5 worm cellular contexts compared by ENCODE assay signal in the genomic region with DNA sequence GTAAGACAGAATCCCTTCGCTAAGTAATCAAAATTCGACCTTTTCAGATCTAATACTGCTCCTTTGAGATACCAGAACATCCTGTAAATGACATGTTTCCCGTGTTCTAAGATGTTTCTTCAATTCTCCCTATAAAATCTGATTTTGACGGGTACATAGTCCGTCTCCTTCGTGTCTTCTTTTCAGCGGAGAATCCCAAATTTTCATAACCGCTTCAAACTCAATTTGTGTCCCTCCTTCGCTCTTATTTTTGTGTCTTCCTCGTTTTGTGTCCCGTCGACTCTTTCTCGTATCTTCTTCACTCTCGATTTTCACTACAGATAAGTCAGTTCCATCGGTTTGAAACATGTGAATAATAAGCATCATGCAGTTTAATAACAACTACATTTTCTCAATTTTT.
A peak's percentile ranks its signal among the peaks of the same experiment; 100 is the strongest.
TF ChIP-seq lines count a peak whose summit lies in the region.

Gene glr-5 (plus strand): TSS at position 321 of the 400 bp plus-strand sequence.

TF ChIP-seq in whole organism, L1 larva, 84 proteins besides CTCF, POLR2A, EP300 and RAD21:
- TF ChIP-seq lin-14 (GFP tag; optimal IDR thresholded peaks at IDR 0.05; lab: Kevin White, UChicago) (peak; percentile 68), fkh-10 (GFP tag; optimal IDR thresholded peaks at IDR 0.05; lab: Kevin White, UChicago) (peak; percentile 61), ces-1 (GFP tag; optimal IDR thresholded peaks at IDR 0.05; lab: Kevin White, UChicago) (peak; percentile 52), nhr-90 (tag; optimal IDR thresholded peaks at IDR 0.05; lab: Kevin White, UChicago; ENCODE audit: poor library complexity) (no peak), blmp-1 (tag; optimal IDR thresholded peaks at IDR 0.05; lab: Kevin White, UChicago) (no peak)

TF ChIP-seq in whole organism, L2 larva, 48 proteins besides CTCF, POLR2A, EP300 and RAD21:
- TF ChIP-seq sma-9 (GFP tag; optimal IDR thresholded peaks at IDR 0.05; lab: Kevin White, UChicago) = peak; percentile 45
- TF ChIP-seq sma-9 (tag; optimal IDR thresholded peaks at IDR 0.05; lab: Kevin White, UChicago) = no peak
- no peak for TF ChIP-seq unc-39 (tag; optimal IDR thresholded peaks at IDR 0.05; lab: Kevin White, UChicago)

TF ChIP-seq in whole organism, L4 larva, 104 proteins besides CTCF, POLR2A, EP300 and RAD21:
- TF ChIP-seq ces-1 (GFP tag; optimal IDR thresholded peaks at IDR 0.05; lab: Kevin White, UChicago) (peak; percentile 84), attf-4 (tag; optimal IDR thresholded peaks at IDR 0.05; lab: Kevin White, UChicago) (no peak), tag-97 (GFP tag; IDR thresholded peaks at IDR 0.05; lab: Robert Waterston, UW) (no peak), daf-19 (GFP tag; conservative IDR thresholded peaks at IDR 0.05; lab: Robert Waterston, UW) (no peak), pqm-1 (tag; optimal IDR thresholded peaks at IDR 0.05; lab: Kevin White, UChicago) (no peak), unc-130 (GFP tag; optimal IDR thresholded peaks at IDR 0.05; lab: Kevin White, UChicago) (no peak), fkh-10 (GFP tag; optimal IDR thresholded peaks at IDR 0.05; lab: Kevin White, UChicago) (peak; percentile 67), nhr-6 (tag; optimal IDR thresholded peaks at IDR 0.05; lab: Kevin White, UChicago) (no peak), ceh-82 (tag; optimal IDR thresholded peaks at IDR 0.05; lab: Kevin White, UChicago) (no peak), ceh-44 (GFP tag; IDR thresholded peaks at IDR 0.05; lab: Robert Waterston, UW) (no peak), ZK546.5 (tag; optimal IDR thresholded peaks at IDR 0.05; lab: Kevin White, UChicago) (no peak), ztf-7 (tag; optimal IDR thresholded peaks at IDR 0.05; lab: Kevin White, UChicago) (no peak), zfp-3 (GFP tag; conservative IDR thresholded peaks at IDR 0.05; lab: Robert Waterston, UW) (no peak), unc-62 (GFP tag; optimal IDR thresholded peaks at IDR 0.05 in 1 of 2; lab: Kevin White, UChicago) (no peak), unc-62 (tag; optimal IDR thresholded peaks at IDR 0.05; lab: Kevin White, UChicago) (no peak), daf-12 (tag; optimal IDR thresholded peaks at IDR 0.05; lab: Kevin White, UChicago) (no peak), ceh-20 (GFP tag; IDR thresholded peaks at IDR 0.05; lab: Robert Waterston, UW) (no peak), ceh-62 (tag; optimal IDR thresholded peaks at IDR 0.05; lab: Kevin White, UChicago) (no peak), mxl-2 (GFP tag; conservative IDR thresholded peaks at IDR 0.05; lab: Robert Waterston, UW) (no peak)
TF ChIP-seq in whole organism, L4 larva: peak in this region for 2.

TF ChIP-seq in whole organism, late embryonic, 69 proteins besides CTCF, POLR2A, EP300 and RAD21:
- no peak for TF ChIP-seq sdc-2 (tag; optimal IDR thresholded peaks at IDR 0.05; lab: Kevin White, UChicago)
- peak; percentile 91 for TF ChIP-seq unc-42 (tag; optimal IDR thresholded peaks at IDR 0.05; lab: Kevin White, UChicago)
- no peak for TF ChIP-seq nhr-11 (tag; optimal IDR thresholded peaks at IDR 0.05; lab: Kevin White, UChicago)

TF ChIP-seq in whole organism, mixed stage, embryonic, 35 proteins besides CTCF, POLR2A, EP300 and RAD21:
- no peak for TF ChIP-seq unc-120 (tag; optimal IDR thresholded peaks at IDR 0.05; lab: Kevin White, UChicago; ENCODE audit: poor library complexity, severe bottlenecking)
- peak; percentile 86 for TF ChIP-seq ces-1 (GFP tag; optimal IDR thresholded peaks at IDR 0.05; lab: Kevin White, UChicago)
TF ChIP-seq in whole organism, mixed stage, embryonic: peak in this region for 1.

Comparison
In these comparisons a context has a peak if more than half of its experiments do, and no peak if none do; other contexts are left out.
1. Of the 29 proteins assayed by ChIP-seq in both whole organism, L4 larva and whole organism, L1 larva: peak only in whole organism, L4 larva: none; only in whole organism, L1 larva: none; in both: ces-1 and fkh-10; in neither: 27.